Fruit fly (Drosophila melanogaster): Measurements from ENCODE around the gene CG7453.

Gene CG7453

DNA sequence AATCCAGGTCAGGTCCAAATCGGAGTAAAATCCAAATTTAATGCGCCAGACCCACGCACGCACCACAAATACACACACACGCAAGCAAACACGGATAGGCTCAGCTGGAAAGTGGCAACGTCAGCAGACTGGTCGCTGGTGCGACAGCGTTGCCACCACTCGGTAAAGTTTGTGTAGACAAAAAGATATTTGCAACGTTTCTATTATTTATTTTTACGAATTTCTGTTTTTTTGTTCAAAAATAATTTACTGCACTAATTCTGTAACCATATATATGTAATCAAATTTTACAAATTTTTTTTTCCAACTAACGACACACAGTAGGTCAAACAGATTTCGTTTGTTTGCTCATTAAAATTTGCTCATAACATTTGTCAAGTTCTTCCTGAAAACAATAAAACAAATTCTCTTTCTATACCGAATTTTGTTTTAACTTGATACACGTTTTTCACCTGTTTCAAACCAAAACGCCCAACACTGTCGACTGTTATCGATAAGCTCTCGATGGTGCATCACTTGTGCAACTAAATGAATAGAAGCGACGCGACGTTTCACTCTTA lies at the start of gene CG7453, which contains the start of gene CG7556 (continued):
- TF ChIP-seq onecut (GFP tag; IDR thresholded peaks at IDR 0.05) (0 out of 2 replicates have a peak, but pooled peaks have one; percentile 9), CkIIα-i1 (GFP tag; IDR thresholded peaks at IDR 0.05) (no peak), da (GFP tag; optimal IDR thresholded peaks at IDR 0.05) (peak; percentile 35), en (GFP tag; optimal IDR thresholded peaks at IDR 0.05) (peak; percentile 4), sna (GFP tag; IDR thresholded peaks at IDR 0.05; ENCODE audit: partially characterized antibody) (no peak), nau (GFP tag; optimal IDR thresholded peaks at IDR 0.05) (peak; percentile 34), chn (GFP tag; optimal IDR thresholded peaks at IDR 0.05) (peak; percentile 72), sr (GFP tag; IDR thresholded peaks at IDR 0.05) (peak; percentile 78), tll (GFP tag; optimal IDR thresholded peaks at IDR 0.05) (no peak), Adf1 (GFP tag; IDR thresholded peaks at IDR 0.05) (peak; percentile 38), tgo (GFP tag; IDR thresholded peaks at IDR 0.05) (peak; percentile 60), Doc3 (GFP tag; IDR thresholded peaks at IDR 0.05; ENCODE audit: partially characterized antibody) (no peak), Vsx1 (GFP tag; optimal IDR thresholded peaks at IDR 0.05) (no peak), CG15011 (GFP tag; optimal IDR thresholded peaks at IDR 0.05) (peak; percentile 54), danr (GFP tag; IDR thresholded peaks at IDR 0.05) (0 out of 2 replicates have a peak, but pooled peaks have one; percentile 5), CG7963 (GFP tag; IDR thresholded peaks at IDR 0.05; ENCODE audit: partially characterized antibody) (no peak), Hey (tag; optimal IDR thresholded peaks at IDR 0.05) (no peak), CG12942 (GFP tag; optimal IDR thresholded peaks at IDR 0.05) (peak; percentile 66), CG11723 (GFP tag; optimal IDR thresholded peaks at IDR 0.05) (peak; percentile 44), disco-r (GFP tag; optimal IDR thresholded peaks at IDR 0.05) (peak; percentile 62), ems (GFP tag; optimal IDR thresholded peaks at IDR 0.05) (peak; percentile 71), ken (GFP tag; IDR thresholded peaks at IDR 0.05) (peak; percentile 56; the same call in 1 of the 3 replicates), CG12236 (GFP tag; optimal IDR thresholded peaks at IDR 0.05) (peak; percentile 65), CG11398 (GFP tag; optimal IDR thresholded peaks at IDR 0.05) (peak; percentile 60), Ets97D (GFP tag; optimal IDR thresholded peaks at IDR 0.05) (peak; percentile 61), lbe (GFP tag; optimal IDR thresholded peaks at IDR 0.05) (peak; percentile 31), Awh (GFP tag; IDR thresholded peaks at IDR 0.05) (no peak), CG11695 (GFP tag; IDR thresholded peaks at IDR 0.05) (peak; percentile 38; the same call in 1 of the 3 replicates), eyg (GFP tag; optimal IDR thresholded peaks at IDR 0.05) (peak; percentile 19), CG10654 (GFP tag; optimal IDR thresholded peaks at IDR 0.05) (peak; percentile 72), CG18011 (GFP tag; optimal IDR thresholded peaks at IDR 0.05) (peak; percentile 51), tx (GFP tag; optimal IDR thresholded peaks at IDR 0.05) (peak; percentile 82), dmrt11E (tag; optimal IDR thresholded peaks at IDR 0.05) (peak; percentile 73), Rfx (GFP tag; IDR thresholded peaks at IDR 0.05) (peak; percentile 69), Xrp1 (GFP tag; IDR thresholded peaks at IDR 0.05) (peak; percentile 67), CG14860 (GFP tag; IDR thresholded peaks at IDR 0.05; ENCODE audit: partially characterized antibody) (no peak), br (optimal IDR thresholded peaks at IDR 0.05) (no peak), Side (GFP tag; optimal IDR thresholded peaks at IDR 0.05) (peak; percentile 66), CG30020 (tag; optimal IDR thresholded peaks at IDR 0.05) (peak; percentile 72), aop (GFP tag; IDR thresholded peaks at IDR 0.05) (no peak), Lim3 (GFP tag; IDR thresholded peaks at IDR 0.05) (no peak), usp (GFP tag; optimal IDR thresholded peaks at IDR 0.05) (no peak), fd96Cb (tag; optimal IDR thresholded peaks at IDR 0.05) (peak; percentile 46), CG18262 (tag; optimal IDR thresholded peaks at IDR 0.05) (peak; percentile 77), CG10274 (GFP tag; optimal IDR thresholded peaks at IDR 0.05) (peak; percentile 17), CG10565 (GFP tag; optimal IDR thresholded peaks at IDR 0.05) (no peak), ab (GFP tag; optimal IDR thresholded peaks at IDR 0.05) (peak; percentile 55), mirr (GFP tag; optimal IDR thresholded peaks at IDR 0.05) (no peak), CG17802 (tag; optimal IDR thresholded peaks at IDR 0.05) (peak; percentile 26), Doc2 (GFP tag; IDR thresholded peaks at IDR 0.05) (no peak), CG17328 (GFP tag; IDR thresholded peaks at IDR 0.05) (0 out of 2 replicates have a peak, but pooled peaks have one; percentile 27)
